Fruit fly (Drosophila melanogaster) whole organism, pupa: ENCODE measurements around the gene Est-Q.

ENCODE experiments used
- CG10348 ChIP-seq: fragments of 200-800 bp; sonication (Bioruptor generic); IDR thresholded peaks from 2 replicates; pipeline ENCODE4 v1.3.6; 2022; ENCODE audit warnings: missing biosample characterization, missing genetic modification characterization
- CG13204 ChIP-seq: fragments of 200-800 bp; sonication (Bioruptor generic); optimal IDR thresholded peaks from 2 replicates; lab custom pipeline; 2018; ENCODE audit warnings: missing biosample characterization, mild to moderate bottlenecking, missing genetic modification characterization, moderate library complexity
- CG14655 ChIP-seq: fragments of 200-800 bp; sonication (Bioruptor generic); optimal IDR thresholded peaks from 3 replicates; lab custom pipeline; 2017; ENCODE audit warnings: mild to moderate bottlenecking, missing biosample characterization, missing genetic modification reagents, missing genetic modification characterization
- CG17806 ChIP-seq: fragments of 200-800 bp; sonication (Bioruptor generic); optimal IDR thresholded peaks from 2 replicates; lab custom pipeline; 2018; ENCODE audit warnings: missing biosample characterization, mild to moderate bottlenecking, missing genetic modification characterization, moderate library complexity
- CG32121 ChIP-seq: fragments of 200-800 bp; sonication (Bioruptor generic); IDR thresholded peaks from 2 replicates; pipeline ENCODE4 v1.3.6; 2022; ENCODE audit warnings: missing biosample characterization, missing genetic modification characterization
- CG8159 ChIP-seq: fragments of 200-800 bp; sonication (Bioruptor generic); optimal IDR thresholded peaks from 3 replicates; lab custom pipeline; 2018; ENCODE audit warnings: missing biosample characterization, mild to moderate bottlenecking, missing genetic modification characterization, moderate library complexity
- D1 ChIP-seq: fragments of 200-800 bp; sonication (Bioruptor generic); optimal IDR thresholded peaks from 2 replicates; lab custom pipeline; 2018; ENCODE audit warnings: missing biosample characterization, mild to moderate bottlenecking, missing genetic modification characterization, moderate library complexity
- EcR ChIP-seq: fragments of 200-800 bp; sonication (Bioruptor generic); optimal IDR thresholded peaks from 3 replicates; lab custom pipeline; 2019; ENCODE audit warnings: missing biosample characterization, missing genetic modification characterization, mild to moderate bottlenecking, moderate library complexity, missing genetic modification reagents
- Ets98B ChIP-seq: fragments of 200-800 bp; sonication (Bioruptor generic); IDR thresholded peaks from 2 replicates; pipeline ENCODE4 v1.3.6; 2022; ENCODE audit warnings: missing biosample characterization, missing genetic modification characterization
- Pif1B ChIP-seq: fragments of 200-800 bp; sonication (Bioruptor generic); optimal IDR thresholded peaks from 3 replicates; lab custom pipeline; 2016; ENCODE audit warnings: missing biosample characterization, missing genetic modification characterization
- fd96Ca ChIP-seq: fragments of 200-800 bp; sonication (Bioruptor generic); IDR thresholded peaks from 3 replicates; pipeline ENCODE4 v1.3.6; 2022; ENCODE audit warnings: missing biosample characterization, missing genetic modification characterization

DNA sequence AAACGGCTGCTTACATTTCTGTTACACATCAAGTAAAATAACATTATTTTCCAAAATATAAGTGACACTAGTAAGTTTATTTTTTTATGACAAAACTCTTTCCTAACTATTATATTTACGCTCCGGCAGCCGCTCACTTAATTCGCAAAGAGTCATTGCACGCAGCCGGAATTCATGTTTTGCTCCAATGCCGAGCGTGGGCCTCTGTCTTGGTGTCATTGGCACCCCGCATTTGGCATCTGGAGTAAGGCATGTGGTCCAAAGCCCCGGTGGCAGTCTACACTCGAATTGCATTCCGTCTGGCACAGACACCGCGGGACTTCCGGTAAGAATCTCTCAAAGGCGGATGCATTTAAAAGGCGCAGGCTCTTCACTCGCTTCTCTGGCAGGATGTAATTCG is 7.4 kb downstream of the Est-Q start:
- no peak for TF ChIP-seq CG17806
- peak; percentile 73 for TF ChIP-seq EcR (GFP tag; lab: Kevin White, UChicago)
- no peak for TF ChIP-seq Pif1B (GFP tag; lab: Kevin White, UChicago)
- no peak for TF ChIP-seq CG8159 (tag; lab: Kevin White, UChicago)
- TF ChIP-seq fd96Ca (GFP tag; lab: Robert Waterston, UW): no peak
- TF ChIP-seq CG32121: no peak
- TF ChIP-seq CG14655 (GFP tag; lab: Kevin White, UChicago): no peak
- TF ChIP-seq D1 (tag; lab: Kevin White, UChicago): no peak
- no peak for TF ChIP-seq CG13204 (GFP tag; lab: Kevin White, UChicago)
- TF ChIP-seq CG10348 (GFP tag; lab: Robert Waterston, UW): no peak
- no peak for TF ChIP-seq Ets98B (GFP tag; lab: Robert Waterston, UW)
